Fruit fly (Drosophila melanogaster): ENCODE results near the gene CG32982.

Gene CG32982

dm6 chr2L:9166399-9166980, 41.0 kb downstream of the CG32982 start, which contains the start of the genes CG9586 and tai (continued):
- TF ChIP-seq CG4854 (GFP tag; optimal IDR thresholded peaks at IDR 0.05): peak; percentile 12
- peak; percentile 91 for TF ChIP-seq slbo (GFP tag; IDR thresholded peaks at IDR 0.05)
- peak; percentile 80 for TF ChIP-seq ATbp (GFP tag; optimal IDR thresholded peaks at IDR 0.05)
- peak; percentile 75 for TF ChIP-seq nerfin-1 (tag; optimal IDR thresholded peaks at IDR 0.05)
- TF ChIP-seq Lim3 (GFP tag; IDR thresholded peaks at IDR 0.05): no peak
- TF ChIP-seq CG10565 (GFP tag; optimal IDR thresholded peaks at IDR 0.05): no peak
- peak; percentile 90 for TF ChIP-seq CG13424 (tag; optimal IDR thresholded peaks at IDR 0.05)
- peak; percentile 92 for TF ChIP-seq CG12659 (GFP tag; optimal IDR thresholded peaks at IDR 0.05)
- TF ChIP-seq pzg (GFP tag; optimal IDR thresholded peaks at IDR 0.05): peak; percentile 75
- TF ChIP-seq dan (GFP tag; IDR thresholded peaks at IDR 0.05): no peak; the same call in 1 of the 2 replicates
- TF ChIP-seq lola (GFP tag; optimal IDR thresholded peaks at IDR 0.05): peak in 1 of 3 experiments; percentile 83
- TF ChIP-seq CG30431 (GFP tag; optimal IDR thresholded peaks at IDR 0.05): peak; percentile 71
- TF ChIP-seq CG17361 (GFP tag; IDR thresholded peaks at IDR 0.05): peak; percentile 87
- peak; percentile 15 for TF ChIP-seq nom (GFP tag; optimal IDR thresholded peaks at IDR 0.05)
- TF ChIP-seq B-H2 (GFP tag; optimal IDR thresholded peaks at IDR 0.05): peak; percentile 85
- peak; percentile 49 for TF ChIP-seq pho (GFP tag; optimal IDR thresholded peaks at IDR 0.05)
- TF ChIP-seq CG11093 (GFP tag; IDR thresholded peaks at IDR 0.05): 0 out of 3 replicates have a peak, but pooled peaks have one; percentile 39
- peak; percentile 80 for TF ChIP-seq bcd (GFP tag; optimal IDR thresholded peaks at IDR 0.05)
- peak; percentile 88 for TF ChIP-seq dmrt11E (tag; optimal IDR thresholded peaks at IDR 0.05)
- no peak for TF ChIP-seq sima (GFP tag; optimal IDR thresholded peaks at IDR 0.05)
- peak; percentile 76 for TF ChIP-seq CG6765 (GFP tag; optimal IDR thresholded peaks at IDR 0.05)
- TF ChIP-seq CG3838 (GFP tag; optimal IDR thresholded peaks at IDR 0.05): no peak
- TF ChIP-seq NC2α (GFP tag; optimal IDR thresholded peaks at IDR 0.05): no peak
- TF ChIP-seq NfI (GFP tag; optimal IDR thresholded peaks at IDR 0.05): peak; percentile 76
- peak; percentile 77 for TF ChIP-seq wdn (GFP tag; IDR thresholded peaks at IDR 0.05)
- TF ChIP-seq ewg (GFP tag; optimal IDR thresholded peaks at IDR 0.05): peak; percentile 74
- peak; percentile 45; the same call in 1 of the 2 replicates for TF ChIP-seq gt (GFP tag; IDR thresholded peaks at IDR 0.05)
- TF ChIP-seq CG9727 (GFP tag; optimal IDR thresholded peaks at IDR 0.05): peak; percentile 89
- peak; percentile 10 for TF ChIP-seq NC2β (GFP tag; optimal IDR thresholded peaks at IDR 0.05)
- no peak for TF ChIP-seq Mrtf (GFP tag; IDR thresholded peaks at IDR 0.05)
- TF ChIP-seq CG2889 (GFP tag; IDR thresholded peaks at IDR 0.05): peak; percentile 56; the same call in 1 of the 3 replicates
- TF ChIP-seq HmgZ (tag; optimal IDR thresholded peaks at IDR 0.05): peak; percentile 78
- TF ChIP-seq usp (GFP tag; optimal IDR thresholded peaks at IDR 0.05): no peak
- peak; percentile 71 for TF ChIP-seq run (tag; optimal IDR thresholded peaks at IDR 0.05)
- TF ChIP-seq sd (tag; optimal IDR thresholded peaks at IDR 0.05): peak; percentile 74
- TF ChIP-seq CG7839 (tag; optimal IDR thresholded peaks at IDR 0.05): peak; percentile 84
- peak; percentile 63 for TF ChIP-seq CG1529 (GFP tag; optimal IDR thresholded peaks at IDR 0.05)
- no peak for TF ChIP-seq onecut (GFP tag; IDR thresholded peaks at IDR 0.05)
- TF ChIP-seq CG6175 (GFP tag; IDR thresholded peaks at IDR 0.05): peak; percentile 54; the same call in 2 of the 3 replicates
- TF ChIP-seq cwo (GFP tag; optimal IDR thresholded peaks at IDR 0.05): peak; percentile 71
- peak in 1 of 2 experiments; percentile 86 for TF ChIP-seq bsh (GFP tag; optimal IDR thresholded peaks at IDR 0.05)
- TF ChIP-seq CG17359 (tag; optimal IDR thresholded peaks at IDR 0.05): peak; percentile 83
- TF ChIP-seq knrl (GFP tag; IDR thresholded peaks at IDR 0.05; ENCODE audit: partially characterized antibody): peak; percentile 47; the same call in 2 of the 3 replicates
- no peak for TF ChIP-seq hb (GFP tag; IDR thresholded peaks at IDR 0.05; ENCODE audit: partially characterized antibody)
- TF ChIP-seq CG16813 (GFP tag; IDR thresholded peaks at IDR 0.05; ENCODE audit: partially characterized antibody): no peak
- TF ChIP-seq en (GFP tag; optimal IDR thresholded peaks at IDR 0.05): no peak
- TF ChIP-seq Mad (GFP tag; optimal IDR thresholded peaks at IDR 0.05): peak; percentile 63
- no peak for TF ChIP-seq CG11456 (GFP tag; IDR thresholded peaks at IDR 0.05)
- TF ChIP-seq bbx (GFP tag; IDR thresholded peaks at IDR 0.05; ENCODE audit: partially characterized antibody): peak; percentile 45; the same call in 1 of the 2 replicates

Measured in whole organism, embryonic.